Worm (Caenorhabditis elegans) whole organism, young adult: ENCODE results near the gene srh-40.

Source experiments
- F49E8.2 ChIP-seq: sonication (generic microtip); optimal IDR thresholded peaks from 3 replicates; lab custom pipeline; 2017; ENCODE audit warnings: missing genetic modification characterization, mild to moderate bottlenecking, missing compliant biosample characterization, antibody characterized with exemption, moderate library complexity; ENCODE audit not compliant: insufficient read depth
- ama-1 ChIP-seq, 3 experiments: fragments of 150-350 bp in 1 of 3; sonication (generic microtip) in 2 of 3; optimal IDR thresholded peaks; 2 replicates each; lab custom pipeline; 2014 to 2018; ENCODE audit warnings: missing biosample characterization in 2 of 3, missing genetic modification characterization in 2 of 3, missing genetic modification reagents in 2 of 3
- ccch-3 ChIP-seq: fragments of 200-800 bp; sonication (Bioruptor generic); optimal IDR thresholded peaks from 2 replicates; lab custom pipeline; 2018; ENCODE audit warnings: mild to moderate bottlenecking, missing genetic modification characterization, missing compliant biosample characterization
- ceh-79 ChIP-seq: sonication (generic microtip); optimal IDR thresholded peaks from 2 replicates; lab custom pipeline; 2017; ENCODE audit warnings: mild to moderate bottlenecking, missing genetic modification characterization, missing compliant biosample characterization
- ceh-91 ChIP-seq: fragments of 200-800 bp; sonication (Bioruptor generic); IDR thresholded peaks from 2 replicates; pipeline ENCODE4 v1.3.6; 2022; ENCODE audit warnings: missing genetic modification reagents, missing genetic modification characterization, missing compliant biosample characterization
- lin-35 ChIP-seq, 3 experiments: fragments of 150-350 bp in 2 of 3; sonication (generic microtip) in 1 of 3; optimal IDR thresholded peaks; 2 replicates each; lab custom pipeline; 2014 to 2018; ENCODE audit warnings: missing biosample characterization in 3 of 3, missing genetic modification characterization in 3 of 3, missing genetic modification reagents in 3 of 3
- pbrm-1 ChIP-seq: fragments of 200-800 bp; sonication (Bioruptor generic); IDR thresholded peaks from 2 replicates; pipeline ENCODE4 v1.3.6; 2022; ENCODE audit warnings: missing genetic modification reagents, missing genetic modification characterization, missing compliant biosample characterization
- snpc-3.4 ChIP-seq: sonication (generic microtip); optimal IDR thresholded peaks from 2 replicates; lab custom pipeline; 2017; ENCODE audit warnings: missing genetic modification characterization, mild to moderate bottlenecking, missing compliant biosample characterization, antibody characterized with exemption, moderate library complexity, missing genotype, missing genetic modification reagents
- snpc-4 ChIP-seq, 5 experiments: fragments of 150-350 bp in 1 of 5; sonication (generic microtip) in 4 of 5; optimal IDR thresholded peaks; 2 replicates each; lab custom pipeline; 2014 to 2018; ENCODE audit warnings: missing genetic modification characterization in 5 of 5, missing biosample characterization in 3 of 5, antibody characterized with exemption in 2 of 5, mild to moderate bottlenecking in 2 of 5, missing compliant biosample characterization in 2 of 5, missing genotype in 2 of 5, moderate library complexity in 2 of 5, missing genetic modification reagents in 1 of 5

DNA sequence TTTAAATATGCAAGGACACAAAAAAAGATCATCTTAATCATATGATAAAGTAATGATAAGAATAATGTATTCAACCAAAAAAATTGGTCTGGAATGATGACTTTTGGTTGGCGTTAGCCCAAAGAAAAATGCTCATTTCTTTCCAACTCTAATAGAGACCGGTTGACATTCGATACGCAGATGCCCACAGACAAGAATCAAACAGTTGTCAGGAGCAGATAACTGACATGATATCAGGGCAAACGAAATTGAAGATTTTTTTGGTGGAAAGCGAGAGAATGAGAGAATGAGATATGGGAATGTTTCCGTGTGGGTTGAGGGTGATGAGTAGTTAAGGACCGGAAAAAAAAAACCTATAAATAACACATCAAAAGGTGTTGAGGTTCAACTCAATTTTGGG lies 28.4 kb downstream of the srh-40 start:
- no peak for TF ChIP-seq ceh-79 (tag; lab: Kevin White, UChicago)
- no peak for TF ChIP-seq lin-35 (GFP tag; optimal IDR thresholded peaks at IDR 0.05; lab: Kevin White, UChicago)
- no peak for TF ChIP-seq ceh-91 (GFP tag; lab: Robert Waterston, UW)
- no peak for TF ChIP-seq ccch-3
- TF ChIP-seq pbrm-1 = no peak
- no peak for TF ChIP-seq F49E8.2 (tag; lab: Kevin White, UChicago)
- TF ChIP-seq snpc-4 (GFP tag; optimal IDR thresholded peaks at IDR 0.05; lab: Kevin White, UChicago) = no peak
- no peak for TF ChIP-seq snpc-4 (tag; optimal IDR thresholded peaks at IDR 0.05; lab: Kevin White, UChicago)
- no peak for TF ChIP-seq snpc-3.4 (tag; lab: Kevin White, UChicago)
- no peak for TF ChIP-seq ama-1 (optimal IDR thresholded peaks at IDR 0.05; lab: Kevin White, UChicago)
- TF ChIP-seq ama-1 (GFP tag; optimal IDR thresholded peaks at IDR 0.05; lab: Kevin White, UChicago) = no peak
